Worm (Caenorhabditis elegans) whole organism, L3 larva: ENCODE measurements around the gene cpg-24.
"Not testable (repeated sequence)": the region's sequence is repeated elsewhere in the genome, so short reads cannot be mapped to it uniquely, and the experiment has no call there.

Source experiments
- ama-1 ChIP-seq: fragments of 150-350 bp; optimal IDR thresholded peaks from 2 replicates; lab custom pipeline; 2018
- pqm-1 ChIP-seq: fragments of 150-350 bp; optimal IDR thresholded peaks from 2 replicates; lab custom pipeline; 2017; ENCODE audit warnings: missing biosample characterization, missing genetic modification characterization, inconsistent platforms
- sea-2 ChIP-seq: fragments of 150-350 bp; sonication (generic microtip); optimal IDR thresholded peaks from 4 replicates; lab custom pipeline; 2014; ENCODE audit warnings: missing biosample characterization, missing genetic modification reagents, missing genetic modification characterization

DNA sequence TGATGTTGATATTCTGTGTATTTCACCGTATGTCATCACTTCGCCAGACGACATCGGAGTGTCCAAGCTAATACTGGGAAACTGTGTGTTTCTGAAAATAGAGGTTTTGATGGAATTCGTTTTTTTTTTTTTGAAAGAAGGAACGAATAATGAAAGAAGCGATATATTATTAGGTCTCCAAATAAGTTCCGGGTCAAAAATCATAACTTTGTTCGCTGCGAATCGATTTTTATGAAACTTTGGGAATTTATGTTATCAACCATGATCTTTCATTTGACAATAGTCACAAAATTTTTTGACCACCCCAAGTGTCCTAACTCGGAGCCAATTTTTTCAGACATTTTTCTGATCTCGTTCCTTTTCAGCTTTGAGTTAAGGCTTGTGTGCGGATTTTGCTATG lies 13.4 kb downstream of the cpg-24 start, which contains the start of gene nhr-274:
- TF ChIP-seq sea-2 (GFP tag; lab: Kevin White, UChicago); ama-1 (lab: Kevin White, UChicago); pqm-1 (tag; lab: Kevin White, UChicago): not testable (repeated sequence)
